Comparison of ENCODE assay signal across 1 fruit fly cellular context in the genomic region with DNA sequence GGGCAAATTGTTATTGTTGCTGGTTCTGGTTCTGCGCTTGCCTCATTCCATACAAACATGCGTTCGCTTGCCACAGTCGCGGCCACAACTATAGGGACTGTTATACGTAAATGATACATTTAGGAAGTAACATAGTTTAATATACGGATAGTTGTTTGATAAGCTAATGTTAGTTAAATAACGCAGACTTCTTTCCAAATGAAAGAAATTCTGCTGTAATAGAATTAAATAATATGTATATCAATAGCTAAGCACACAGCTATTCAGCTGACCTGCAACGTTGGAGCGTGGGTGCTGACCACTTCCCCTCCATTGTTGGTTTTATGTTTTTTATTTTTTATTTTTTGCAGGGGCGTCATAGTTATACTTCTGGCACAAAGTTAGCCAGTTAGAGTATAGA.
TF ChIP-seq lines count a peak whose summit lies in the region.

No protein-coding gene starts in this region.

TF ChIP-seq in whole organism, embryonic, 481 proteins besides CTCF, POLR2A, EP300 and RAD21 (continued from another document and continues in another):
- TF ChIP-seq mld (GFP tag; IDR thresholded peaks at IDR 0.05; lab: Robert Waterston, UW; ENCODE audit: partially characterized antibody) (no peak), CG6175 (GFP tag; IDR thresholded peaks at IDR 0.05; lab: Robert Waterston, UW) (no peak), CG10431 (GFP tag; optimal IDR thresholded peaks at IDR 0.05; lab: Kevin White, UChicago) (no peak), CG2199 (GFP tag; IDR thresholded peaks at IDR 0.05; lab: Robert Waterston, UW) (no peak), Blimp-1 (GFP tag; optimal IDR thresholded peaks at IDR 0.05; lab: Kevin White, UChicago) (peak; percentile 63), Drgx (GFP tag; IDR thresholded peaks at IDR 0.05; lab: Robert Waterston, UW) (peak; percentile 71), Rfx (GFP tag; IDR thresholded peaks at IDR 0.05; lab: Robert Waterston, UW) (peak; percentile 69), bab2 (GFP tag; optimal IDR thresholded peaks at IDR 0.05; lab: Kevin White, UChicago) (peak; percentile 27), slou (GFP tag; optimal IDR thresholded peaks at IDR 0.05; lab: Kevin White, UChicago) (no peak), Trl (optimal IDR thresholded peaks at IDR 0.05; lab: Kevin White, UChicago) (no peak), Trl (GFP tag; optimal IDR thresholded peaks at IDR 0.05; lab: Kevin White, UChicago) (peak; percentile 49), so (GFP tag; IDR thresholded peaks at IDR 0.05; lab: Robert Waterston, UW) (peak; percentile 82), dimm (GFP tag; IDR thresholded peaks at IDR 0.05; lab: Robert Waterston, UW) (0 out of 2 replicates have a peak, but pooled peaks have one; percentile 14), nerfin-1 (tag; optimal IDR thresholded peaks at IDR 0.05; lab: Kevin White, UChicago) (peak; percentile 9), HLH54F (GFP tag; optimal IDR thresholded peaks at IDR 0.05; lab: Kevin White, UChicago) (peak; percentile 20), sens-2 (GFP tag; IDR thresholded peaks at IDR 0.05; lab: Robert Waterston, UW) (no peak), zen (tag; optimal IDR thresholded peaks at IDR 0.05; lab: Kevin White, UChicago) (no peak), Antp (GFP tag; optimal IDR thresholded peaks at IDR 0.05; lab: Kevin White, UChicago) (peak; percentile 27), sisA (GFP tag; IDR thresholded peaks at IDR 0.05; lab: Robert Waterston, UW) (peak; percentile 53), CG17385 (GFP tag; optimal IDR thresholded peaks at IDR 0.05; lab: Kevin White, UChicago) (peak; percentile 63), HmgZ (tag; optimal IDR thresholded peaks at IDR 0.05; lab: Kevin White, UChicago) (peak; percentile 48), Stat92E (GFP tag; optimal IDR thresholded peaks at IDR 0.05; lab: Kevin White, UChicago) (no peak), CG13296 (GFP tag; optimal IDR thresholded peaks at IDR 0.05; lab: Kevin White, UChicago) (peak; percentile 53), CG6689 (GFP tag; IDR thresholded peaks at IDR 0.05; lab: Robert Waterston, UW) (peak; percentile 61; the same call in 1 of the 2 replicates), CG4730 (GFP tag; IDR thresholded peaks at IDR 0.05; lab: Robert Waterston, UW) (0 out of 2 replicates have a peak, but pooled peaks have one; percentile 7), CG5180 (GFP tag; optimal IDR thresholded peaks at IDR 0.05; lab: Kevin White, UChicago) (no peak), CG11456 (GFP tag; IDR thresholded peaks at IDR 0.05; lab: Robert Waterston, UW) (no peak), hkb (optimal IDR thresholded peaks at IDR 0.05; lab: Kevin White, UChicago) (no peak), hkb (GFP tag; IDR thresholded peaks at IDR 0.05; lab: Robert Waterston, UW) (peak; percentile 86), CG6791 (GFP tag; IDR thresholded peaks at IDR 0.05; lab: Robert Waterston, UW; ENCODE audit: partially characterized antibody) (no peak), tna (GFP tag; IDR thresholded peaks at IDR 0.05; lab: Robert Waterston, UW; ENCODE audit: partially characterized antibody) (no peak), CG1792 (GFP tag; optimal IDR thresholded peaks at IDR 0.05; lab: Kevin White, UChicago) (no peak), crc (GFP tag; optimal IDR thresholded peaks at IDR 0.05; lab: Kevin White, UChicago) (no peak), CG14441 (GFP tag; IDR thresholded peaks at IDR 0.05; lab: Robert Waterston, UW) (peak; percentile 59; the same call in 1 of the 2 replicates), CG12104 (GFP tag; optimal IDR thresholded peaks at IDR 0.05; lab: Kevin White, UChicago) (peak; percentile 18), wdn (GFP tag; IDR thresholded peaks at IDR 0.05; lab: Robert Waterston, UW) (no peak), dmrt11E (tag; optimal IDR thresholded peaks at IDR 0.05; lab: Kevin White, UChicago) (peak; percentile 44), CG3407 (GFP tag; optimal IDR thresholded peaks at IDR 0.05; lab: Kevin White, UChicago) (peak; percentile 30), slbo (GFP tag; IDR thresholded peaks at IDR 0.05; lab: Robert Waterston, UW) (peak; percentile 72), en (GFP tag; optimal IDR thresholded peaks at IDR 0.05; lab: Kevin White, UChicago) (no peak), caup (GFP tag; optimal IDR thresholded peaks at IDR 0.05; lab: Kevin White, UChicago; ENCODE audit: severe bottlenecking) (peak; percentile 53), chinmo (GFP tag; IDR thresholded peaks at IDR 0.05; lab: Robert Waterston, UW; ENCODE audit: partially characterized antibody) (no peak), CG18764 (GFP tag; optimal IDR thresholded peaks at IDR 0.05; lab: Kevin White, UChicago) (peak; percentile 4), trem (tag; optimal IDR thresholded peaks at IDR 0.05; lab: Kevin White, UChicago) (peak; percentile 34), CG2712 (tag; optimal IDR thresholded peaks at IDR 0.05; lab: Kevin White, UChicago) (peak; percentile 67), Gsc (GFP tag; IDR thresholded peaks at IDR 0.05; lab: Robert Waterston, UW) (no peak), stwl (tag; optimal IDR thresholded peaks at IDR 0.05; lab: Kevin White, UChicago) (no peak), Hr78 (GFP tag; optimal IDR thresholded peaks at IDR 0.05; lab: Kevin White, UChicago) (no peak), CG10209 (GFP tag; optimal IDR thresholded peaks at IDR 0.05; lab: Kevin White, UChicago) (peak; percentile 61), Eip74EF (GFP tag; optimal IDR thresholded peaks at IDR 0.05; lab: Kevin White, UChicago) (peak in 1 of 2 experiments; percentile 49), lilli (GFP tag; optimal IDR thresholded peaks at IDR 0.05; lab: Kevin White, UChicago) (peak; percentile 70), CG9932 (GFP tag; IDR thresholded peaks at IDR 0.05; lab: Robert Waterston, UW) (peak; percentile 31; the same call in 1 of the 2 replicates), MTF-1 (GFP tag; optimal IDR thresholded peaks at IDR 0.05; lab: Kevin White, UChicago; ENCODE audit: borderline replicate concordance) (peak; percentile 38), cad (GFP tag; optimal IDR thresholded peaks at IDR 0.05; lab: Kevin White, UChicago) (no peak), MBD-R2 (GFP tag; IDR thresholded peaks at IDR 0.05; lab: Robert Waterston, UW) (0 out of 2 replicates have a peak, but pooled peaks have one; percentile 25), inv (GFP tag; IDR thresholded peaks at IDR 0.05; lab: Robert Waterston, UW; ENCODE audit: partially characterized antibody) (no peak), lmd (GFP tag; IDR thresholded peaks at IDR 0.05; lab: Robert Waterston, UW) (peak; percentile 67), ase (GFP tag; IDR thresholded peaks at IDR 0.05; lab: Robert Waterston, UW) (peak; percentile 26; the same call in 1 of the 3 replicates), Poxn (GFP tag; IDR thresholded peaks at IDR 0.05; lab: Robert Waterston, UW) (no peak), CG31224 (GFP tag; IDR thresholded peaks at IDR 0.05; lab: Robert Waterston, UW) (no peak), CG13624 (GFP tag; optimal IDR thresholded peaks at IDR 0.05; lab: Kevin White, UChicago) (peak; percentile 37), tap (tag; optimal IDR thresholded peaks at IDR 0.05; lab: Kevin White, UChicago) (peak; percentile 66), Deaf1 (tag; optimal IDR thresholded peaks at IDR 0.05; lab: Kevin White, UChicago) (no peak), CG9797 (GFP tag; optimal IDR thresholded peaks at IDR 0.05; lab: Kevin White, UChicago) (no peak), CG10462 (GFP tag; optimal IDR thresholded peaks at IDR 0.05; lab: Kevin White, UChicago) (peak; percentile 2), CG2129 (GFP tag; IDR thresholded peaks at IDR 0.05; lab: Robert Waterston, UW; ENCODE audit: partially characterized antibody) (no peak), kni (GFP tag; optimal IDR thresholded peaks at IDR 0.05; lab: Kevin White, UChicago) (no peak), CHES-1-like (GFP tag; optimal IDR thresholded peaks at IDR 0.05; lab: Kevin White, UChicago) (no peak), chn (GFP tag; optimal IDR thresholded peaks at IDR 0.05; lab: Kevin White, UChicago) (peak; percentile 37), CG32772 (GFP tag; IDR thresholded peaks at IDR 0.05; lab: Robert Waterston, UW) (peak; percentile 52; the same call in 1 of the 2 replicates), tll (GFP tag; optimal IDR thresholded peaks at IDR 0.05; lab: Kevin White, UChicago) (no peak), D19A (tag; optimal IDR thresholded peaks at IDR 0.05; lab: Kevin White, UChicago) (peak; percentile 61), ato (GFP tag; IDR thresholded peaks at IDR 0.05; lab: Robert Waterston, UW; ENCODE audit: partially characterized antibody) (no peak), croc (GFP tag; conservative IDR thresholded peaks at IDR 0.05; lab: Robert Waterston, UW) (0 out of 3 replicates have a peak, but pooled peaks have one; percentile 13), dysf (GFP tag; IDR thresholded peaks at IDR 0.05; lab: Robert Waterston, UW) (peak; percentile 74), CG14965 (GFP tag; optimal IDR thresholded peaks at IDR 0.05; lab: Kevin White, UChicago; ENCODE audit: borderline replicate concordance) (no peak), Dfd (GFP tag; optimal IDR thresholded peaks at IDR 0.05; lab: Kevin White, UChicago) (no peak), hb (GFP tag; IDR thresholded peaks at IDR 0.05; lab: Robert Waterston, UW; ENCODE audit: partially characterized antibody) (no peak), HLH4C (GFP tag; IDR thresholded peaks at IDR 0.05; lab: Robert Waterston, UW; ENCODE audit: partially characterized antibody) (no peak), crol (GFP tag; IDR thresholded peaks at IDR 0.05; lab: Robert Waterston, UW) (no peak), CG10274 (GFP tag; optimal IDR thresholded peaks at IDR 0.05; lab: Kevin White, UChicago) (peak; percentile 10), nom (GFP tag; optimal IDR thresholded peaks at IDR 0.05; lab: Kevin White, UChicago) (no peak), CG11398 (GFP tag; optimal IDR thresholded peaks at IDR 0.05; lab: Kevin White, UChicago) (no peak), dan (GFP tag; IDR thresholded peaks at IDR 0.05; lab: Robert Waterston, UW) (no peak), Spps (tag; optimal IDR thresholded peaks at IDR 0.05; lab: Kevin White, UChicago) (no peak), Hsf (GFP tag; optimal IDR thresholded peaks at IDR 0.05; lab: Kevin White, UChicago) (peak; percentile 52), nmo (GFP tag; optimal IDR thresholded peaks at IDR 0.05; lab: Kevin White, UChicago) (peak; percentile 59), CG10959 (GFP tag; IDR thresholded peaks at IDR 0.05; lab: Robert Waterston, UW) (peak; percentile 37; the same call in 1 of the 2 replicates), CG17802 (tag; optimal IDR thresholded peaks at IDR 0.05; lab: Kevin White, UChicago) (no peak), CG14050 (GFP tag; IDR thresholded peaks at IDR 0.05; lab: Robert Waterston, UW) (peak; percentile 50; the same call in 1 of the 3 replicates), phol (tag; optimal IDR thresholded peaks at IDR 0.05; lab: Kevin White, UChicago) (peak; percentile 53), CG32532 (GFP tag; IDR thresholded peaks at IDR 0.05; lab: Robert Waterston, UW) (peak; percentile 69), pan (optimal IDR thresholded peaks at IDR 0.05; lab: Kevin White, UChicago) (no peak), pan (GFP tag; optimal IDR thresholded peaks at IDR 0.05 in 1 of 2, IDR thresholded peaks at IDR 0.05 in 1 of 2) (peak in 1 of 2 experiments; percentile 56), CG15073 (GFP tag; optimal IDR thresholded peaks at IDR 0.05; lab: Kevin White, UChicago) (no peak), CG2120 (GFP tag; optimal IDR thresholded peaks at IDR 0.05; lab: Kevin White, UChicago) (peak; percentile 61), CG14860 (GFP tag; IDR thresholded peaks at IDR 0.05; lab: Robert Waterston, UW; ENCODE audit: partially characterized antibody) (no peak), CG12942 (GFP tag; optimal IDR thresholded peaks at IDR 0.05; lab: Kevin White, UChicago) (peak; percentile 14), dpn (GFP tag; optimal IDR thresholded peaks at IDR 0.05; lab: Kevin White, UChicago) (peak; percentile 34 to 54), eyg (GFP tag; optimal IDR thresholded peaks at IDR 0.05; lab: Kevin White, UChicago) (peak; percentile 20), Doc3 (GFP tag; IDR thresholded peaks at IDR 0.05; lab: Robert Waterston, UW; ENCODE audit: partially characterized antibody) (no peak), Dad (GFP tag; optimal IDR thresholded peaks at IDR 0.05; lab: Kevin White, UChicago) (no peak), CG7556 (GFP tag; optimal IDR thresholded peaks at IDR 0.05; lab: Kevin White, UChicago) (peak; percentile 53), gro (GFP tag; optimal IDR thresholded peaks at IDR 0.05; lab: Kevin White, UChicago) (peak; percentile 41), Dip3 (GFP tag; optimal IDR thresholded peaks at IDR 0.05; lab: Kevin White, UChicago) (peak; percentile 24), fu2 (GFP tag; optimal IDR thresholded peaks at IDR 0.05; lab: Kevin White, UChicago) (no peak), dm (GFP tag; optimal IDR thresholded peaks at IDR 0.05; lab: Kevin White, UChicago) (no peak), CG18262 (tag; optimal IDR thresholded peaks at IDR 0.05; lab: Kevin White, UChicago) (peak; percentile 64), pfk (GFP tag; optimal IDR thresholded peaks at IDR 0.05; lab: Kevin White, UChicago) (no peak), Atf-2 (GFP tag; optimal IDR thresholded peaks at IDR 0.05; lab: Kevin White, UChicago) (peak; percentile 28), zen2 (GFP tag; IDR thresholded peaks at IDR 0.05; lab: Robert Waterston, UW; ENCODE audit: partially characterized antibody) (no peak), CG11093 (GFP tag; IDR thresholded peaks at IDR 0.05; lab: Robert Waterston, UW) (no peak), CG16813 (GFP tag; IDR thresholded peaks at IDR 0.05; lab: Robert Waterston, UW; ENCODE audit: partially characterized antibody) (no peak), CG3726 (GFP tag; IDR thresholded peaks at IDR 0.05; lab: Robert Waterston, UW) (0 out of 3 replicates have a peak, but pooled peaks have one; percentile 43), sima (GFP tag; optimal IDR thresholded peaks at IDR 0.05; lab: Kevin White, UChicago) (no peak), CG10565 (GFP tag; optimal IDR thresholded peaks at IDR 0.05; lab: Kevin White, UChicago) (no peak), CG7963 (GFP tag; IDR thresholded peaks at IDR 0.05; lab: Robert Waterston, UW; ENCODE audit: partially characterized antibody) (no peak), CG8944 (GFP tag; optimal IDR thresholded peaks at IDR 0.05; lab: Kevin White, UChicago) (no peak), ken (GFP tag; IDR thresholded peaks at IDR 0.05; lab: Robert Waterston, UW) (no peak), ac (GFP tag; optimal IDR thresholded peaks at IDR 0.05; lab: Kevin White, UChicago) (no peak), Med (GFP tag; lab: Kevin White, UChicago) (peak; percentile 89), sug (tag; optimal IDR thresholded peaks at IDR 0.05; lab: Kevin White, UChicago) (peak; percentile 18), lab (GFP tag; optimal IDR thresholded peaks at IDR 0.05; lab: Kevin White, UChicago) (peak; percentile 83), sens (GFP tag; lab: Kevin White, UChicago) (peak; percentile 92), seq (GFP tag; IDR thresholded peaks at IDR 0.05; lab: Robert Waterston, UW) (peak; percentile 78)
